Fruit fly (Drosophila melanogaster) whole organism, embryonic: ENCODE measurements around the gene trv.

Source experiments
- Abd-B ChIP-seq: fragments of 200-800 bp; sonication (Bioruptor generic); optimal IDR thresholded peaks from 2 replicates; lab custom pipeline; 2018; ENCODE audit warnings: missing biosample characterization, mild to moderate bottlenecking, missing genetic modification characterization, moderate library complexity
- Atf3 ChIP-seq: fragments of 200-800 bp; sonication (Bioruptor generic); optimal IDR thresholded peaks from 3 replicates; lab custom pipeline; 2016; ENCODE audit warnings: missing biosample characterization, missing genetic modification characterization
- B-H1 ChIP-seq: fragments of 200-800 bp; sonication (Bioruptor generic); IDR thresholded peaks from 3 replicates; pipeline ENCODE4 v1.3.6; 2022; ENCODE audit warnings: missing biosample characterization, missing genetic modification characterization
- CG10274 ChIP-seq: fragments of 200-800 bp; sonication (Bioruptor generic); optimal IDR thresholded peaks from 3 replicates; lab custom pipeline; 2017; ENCODE audit warnings: missing biosample characterization, mild to moderate bottlenecking, missing genetic modification characterization
- CG10321 ChIP-seq: fragments of 200-800 bp; sonication (Bioruptor generic); IDR thresholded peaks from 2 replicates; pipeline ENCODE4 v1.3.6; 2022; ENCODE audit warnings: missing biosample characterization, missing genetic modification characterization
- CG10543 ChIP-seq: fragments of 200-800 bp; sonication (Bioruptor generic); optimal IDR thresholded peaks from 3 replicates; lab custom pipeline; 2017; ENCODE audit warnings: missing biosample characterization, mild to moderate bottlenecking, missing genetic modification characterization, moderate library complexity
- CG11398 ChIP-seq: fragments of 200-800 bp; sonication (Bioruptor generic); optimal IDR thresholded peaks from 2 replicates; lab custom pipeline; 2016; ENCODE audit warnings: missing biosample characterization, missing genetic modification characterization
- CG17186 ChIP-seq: fragments of 200-800 bp; sonication (Bioruptor generic); optimal IDR thresholded peaks from 3 replicates; lab custom pipeline; 2017; ENCODE audit warnings: missing biosample characterization, missing genetic modification reagents, missing genetic modification characterization
- CG17568 ChIP-seq: fragments of 200-800 bp; sonication (Bioruptor generic); optimal IDR thresholded peaks from 2 replicates; lab custom pipeline; 2018; ENCODE audit warnings: missing biosample characterization, mild to moderate bottlenecking, missing genetic modification characterization, moderate library complexity
- CG18011 ChIP-seq: fragments of 200-800 bp; sonication (Bioruptor generic); optimal IDR thresholded peaks from 2 replicates; lab custom pipeline; 2017; ENCODE audit warnings: missing biosample characterization, missing genetic modification characterization, mild to moderate bottlenecking, moderate library complexity, missing genotype
- CG2120 ChIP-seq: fragments of 200-800 bp; sonication (Bioruptor generic); optimal IDR thresholded peaks from 3 replicates; lab custom pipeline; 2016; ENCODE audit warnings: missing biosample characterization, missing genetic modification characterization
- CG2678 ChIP-seq: fragments of 200-800 bp; sonication (Bioruptor generic); optimal IDR thresholded peaks from 3 replicates; lab custom pipeline; 2019; ENCODE audit warnings: missing biosample characterization, mild to moderate bottlenecking, missing genetic modification characterization, moderate library complexity
- CG30403 ChIP-seq: fragments of 200-800 bp; sonication (Bioruptor generic); optimal IDR thresholded peaks from 3 replicates; lab custom pipeline; 2016; ENCODE audit warnings: missing biosample characterization, missing genetic modification characterization
- CG3281 ChIP-seq: fragments of 200-800 bp; sonication (Bioruptor generic); optimal IDR thresholded peaks from 3 replicates; lab custom pipeline; 2017; ENCODE audit warnings: missing biosample characterization, mild to moderate bottlenecking, missing genetic modification characterization
- CG43689 ChIP-seq: fragments of 200-800 bp; sonication (Bioruptor generic); IDR thresholded peaks from 2 replicates; pipeline ENCODE4 v1.3.6; 2022; ENCODE audit warnings: missing biosample characterization, missing genetic modification characterization
- CG7963 ChIP-seq: fragments of 200-800 bp; sonication (Bioruptor generic); IDR thresholded peaks from 3 replicates; pipeline ENCODE4 v1.3.6; 2022; ENCODE audit warnings: missing biosample characterization, missing genetic modification characterization; ENCODE audit not compliant: partially characterized antibody
- CG7987 ChIP-seq: fragments of 200-800 bp; sonication (Bioruptor generic); optimal IDR thresholded peaks from 2 replicates; lab custom pipeline; 2018; ENCODE audit warnings: missing biosample characterization, mild to moderate bottlenecking, missing genetic modification characterization, moderate library complexity
- CG8478 ChIP-seq: fragments of >200 bp; optimal IDR thresholded peaks from 2 replicates; lab custom pipeline; 2018
- CG8944 ChIP-seq: fragments of 200-800 bp; sonication (Bioruptor generic); optimal IDR thresholded peaks from 3 replicates; lab custom pipeline; 2016; ENCODE audit warnings: missing biosample characterization, missing genetic modification characterization
- CG9932 ChIP-seq: fragments of 200-800 bp; sonication (Bioruptor generic); IDR thresholded peaks from 2 replicates; pipeline ENCODE4 v1.3.6; 2022; ENCODE audit warnings: missing biosample characterization, missing genetic modification characterization
- CHES-1-like ChIP-seq: fragments of 200-800 bp; sonication (Bioruptor generic); optimal IDR thresholded peaks from 2 replicates; lab custom pipeline; 2016; ENCODE audit warnings: missing biosample characterization, missing genetic modification characterization
- Dbx ChIP-seq: fragments of 200-800 bp; sonication (Bioruptor generic); IDR thresholded peaks from 3 replicates; pipeline ENCODE4 v1.3.6; 2022; ENCODE audit warnings: missing biosample characterization, missing genetic modification characterization
- Dek ChIP-seq: fragments of 200-800 bp; sonication (Bioruptor generic); optimal IDR thresholded peaks from 3 replicates; lab custom pipeline; 2019; ENCODE audit warnings: missing biosample characterization, mild to moderate bottlenecking, missing genetic modification characterization, moderate library complexity
- Dref ChIP-seq: fragments of 200-800 bp; sonication (Bioruptor generic); IDR thresholded peaks from 2 replicates; pipeline ENCODE4 v1.3.6; 2022; ENCODE audit warnings: missing biosample characterization, missing genetic modification characterization
- E2f1 ChIP-seq: fragments of 200-800 bp; sonication (Bioruptor generic); IDR thresholded peaks from 2 replicates; pipeline ENCODE4 v1.3.6; 2022; ENCODE audit warnings: missing biosample characterization, missing genetic modification characterization
- E2f2 ChIP-seq: fragments of 200-800 bp; sonication (Bioruptor generic); IDR thresholded peaks from 2 replicates; pipeline ENCODE4 v1.3.6; 2022; ENCODE audit warnings: missing biosample characterization, missing genetic modification characterization
- H2.0 ChIP-seq: fragments of 200-800 bp; sonication (Bioruptor generic); IDR thresholded peaks from 2 replicates; pipeline ENCODE4 v1.3.6; 2022; ENCODE audit warnings: missing biosample characterization, missing genetic modification characterization
- HLH3B ChIP-seq: fragments of 200-800 bp; sonication (Bioruptor generic); IDR thresholded peaks from 2 replicates; pipeline ENCODE4 v1.3.6; 2022; ENCODE audit warnings: missing biosample characterization, missing genetic modification characterization
- Mad ChIP-seq: fragments of 200-800 bp; sonication (Bioruptor generic); optimal IDR thresholded peaks from 2 replicates; lab custom pipeline; 2016; ENCODE audit warnings: missing biosample characterization, missing genetic modification characterization
- Pdp1 ChIP-seq, 2 experiments: fragments of 200-800 bp; sonication (Bioruptor generic); optimal IDR thresholded peaks; 3 replicates each; lab custom pipeline; 2016; ENCODE audit warnings: missing biosample characterization in 2 of 2, missing genetic modification characterization in 2 of 2, mild to moderate bottlenecking in 1 of 2, moderate library complexity in 1 of 2
- Rx ChIP-seq: fragments of 200-800 bp; sonication (Bioruptor generic); IDR thresholded peaks from 2 replicates; pipeline ENCODE4 v1.3.6; 2022; ENCODE audit warnings: missing biosample characterization, missing genetic modification characterization
- Sin3A ChIP-seq: fragments of >200 bp; optimal IDR thresholded peaks from 2 replicates; lab custom pipeline; 2018
- Sry-δ ChIP-seq: fragments of 200-800 bp; sonication (Bioruptor generic); optimal IDR thresholded peaks from 2 replicates; lab custom pipeline; 2016; ENCODE audit warnings: missing biosample characterization, missing genetic modification characterization
- Tbp ChIP-seq: fragments of >200 bp; optimal IDR thresholded peaks from 2 replicates; lab custom pipeline; 2018; ENCODE audit warnings: missing biosample characterization, missing genetic modification characterization
- ash1 ChIP-seq: fragments of 200-800 bp; sonication (Bioruptor generic); optimal IDR thresholded peaks from 2 replicates; lab custom pipeline; 2018; ENCODE audit warnings: missing biosample characterization, mild to moderate bottlenecking, missing genetic modification characterization
- cato ChIP-seq: fragments of 200-800 bp; sonication (Bioruptor generic); optimal IDR thresholded peaks from 2 replicates; lab custom pipeline; 2016; ENCODE audit warnings: missing biosample characterization, missing genetic modification characterization, borderline replicate concordance
- chinmo ChIP-seq: fragments of 200-800 bp; sonication (Bioruptor generic); IDR thresholded peaks from 4 replicates; pipeline ENCODE4 v1.3.6; 2022; ENCODE audit warnings: missing biosample characterization, missing genetic modification characterization; ENCODE audit not compliant: partially characterized antibody
- fd3F ChIP-seq: fragments of 200-800 bp; sonication (Bioruptor generic); optimal IDR thresholded peaks from 2 replicates; lab custom pipeline; 2018; ENCODE audit warnings: missing biosample characterization, mild to moderate bottlenecking, missing genetic modification characterization, moderate library complexity
- fd64A ChIP-seq: fragments of 200-800 bp; sonication (Bioruptor generic); optimal IDR thresholded peaks from 3 replicates; lab custom pipeline; 2018; ENCODE audit warnings: missing biosample characterization, mild to moderate bottlenecking, missing genetic modification characterization
- gce ChIP-seq: fragments of 200-800 bp; sonication (Bioruptor generic); IDR thresholded peaks from 3 replicates; pipeline ENCODE4 v1.3.6; 2022; ENCODE audit warnings: missing biosample characterization, missing genetic modification characterization
- gcm ChIP-seq: fragments of 200-800 bp; sonication (Bioruptor generic); optimal IDR thresholded peaks from 2 replicates; lab custom pipeline; 2019; ENCODE audit warnings: missing biosample characterization, mild to moderate bottlenecking, missing genetic modification characterization, moderate library complexity
- mld ChIP-seq: fragments of 200-800 bp; sonication (Bioruptor generic); IDR thresholded peaks from 3 replicates; pipeline ENCODE4 v1.3.6; 2022; ENCODE audit warnings: missing biosample characterization, missing genetic modification characterization; ENCODE audit not compliant: partially characterized antibody
- oc ChIP-seq: fragments of 200-800 bp; sonication (Bioruptor generic); optimal IDR thresholded peaks from 2 replicates; lab custom pipeline; 2018; ENCODE audit warnings: missing biosample characterization, mild to moderate bottlenecking, missing genetic modification characterization, moderate library complexity
- odd ChIP-seq: fragments of 200-800 bp; sonication (Bioruptor generic); optimal IDR thresholded peaks from 2 replicates; lab custom pipeline; 2017; ENCODE audit warnings: missing biosample characterization, mild to moderate bottlenecking, missing genetic modification characterization
- otp ChIP-seq: fragments of 200-800 bp; sonication (Bioruptor generic); IDR thresholded peaks from 3 replicates; pipeline ENCODE4, ENCODE4 v1.3.6; 2022; ENCODE audit warnings: missing biosample characterization, missing genetic modification characterization
- prd ChIP-seq, 3 experiments: fragments of >200 bp in 2 of 3; fragments of 200-800 bp in 1 of 3; sonication (Bioruptor generic) in 1 of 3; optimal IDR thresholded peaks in 2 of 3; IDR thresholded peaks in 1 of 3; 2 replicates in 2 of 3; 3 replicates in 1 of 3; pipeline versions ENCODE4 v1.3.6 to Lab custom; 2017 to 2022; ENCODE audit warnings: missing biosample characterization in 1 of 3, missing genetic modification characterization in 1 of 3
- rib ChIP-seq: fragments of 200-800 bp; sonication (Bioruptor generic); IDR thresholded peaks from 2 replicates; pipeline ENCODE4 v1.3.6; 2022; ENCODE audit warnings: missing biosample characterization, missing genetic modification characterization
- schlank ChIP-seq: fragments of 200-800 bp; sonication (Bioruptor generic); optimal IDR thresholded peaks from 2 replicates; lab custom pipeline; 2018; ENCODE audit warnings: missing biosample characterization, mild to moderate bottlenecking, missing genetic modification characterization
- sens ChIP-seq: fragments of 200-800 bp; sonication (Bioruptor generic); peaks from one replicate; lab custom pipeline; 2016; ENCODE audit warnings: missing biosample characterization, missing genetic modification characterization
- unc-4 ChIP-seq: fragments of 200-800 bp; sonication (Bioruptor generic); IDR thresholded peaks from 2 replicates; pipeline ENCODE4 v1.3.6; 2022; ENCODE audit warnings: missing biosample characterization, missing genetic modification characterization; ENCODE audit not compliant: partially characterized antibody
- vnd ChIP-seq: fragments of 200-800 bp; sonication (Bioruptor generic); IDR thresholded peaks from 3 replicates; pipeline ENCODE4 v1.3.6; 2022; ENCODE audit warnings: missing biosample characterization, missing genetic modification characterization; ENCODE audit not compliant: partially characterized antibody
- vvl ChIP-seq: fragments of 200-800 bp; sonication (Bioruptor generic); IDR thresholded peaks from 2 replicates; pipeline ENCODE4 v1.3.6; 2022; ENCODE audit warnings: missing biosample characterization, missing genetic modification characterization

trv gene

dm6 chr3R:27986794-27987193 lies 39.6 kb upstream of the trv start (continued):
- no peak for TF ChIP-seq oc
- no peak for TF ChIP-seq mld
- TF ChIP-seq B-H1: no peak
- peak; percentile 10 for TF ChIP-seq schlank
- TF ChIP-seq Dbx (GFP tag; lab: Robert Waterston, UW): no peak
- TF ChIP-seq Dek (tag; lab: Kevin White, UChicago): no peak
- no peak for TF ChIP-seq ash1 (GFP tag; lab: Kevin White, UChicago)
- no peak for TF ChIP-seq Mad (GFP tag; lab: Kevin White, UChicago)
- no peak for TF ChIP-seq cato
- TF ChIP-seq fd3F (GFP tag; lab: Kevin White, UChicago): peak; percentile 5
- no peak for TF ChIP-seq HLH3B (GFP tag; lab: Robert Waterston, UW)
- no peak for TF ChIP-seq Sry-δ (GFP tag; lab: Kevin White, UChicago)
- peak; percentile 38 for TF ChIP-seq CG10543 (GFP tag; lab: Kevin White, UChicago)
- peak; percentile 6 for TF ChIP-seq CHES-1-like (GFP tag; lab: Kevin White, UChicago)
- TF ChIP-seq CG9932: no peak
- TF ChIP-seq sens: peak; percentile 18
- TF ChIP-seq vnd (GFP tag; lab: Robert Waterston, UW): no peak
- no peak for TF ChIP-seq Dref (GFP tag; lab: Robert Waterston, UW)
- TF ChIP-seq Pdp1 (GFP tag; optimal IDR thresholded peaks at IDR 0.05; lab: Kevin White, UChicago): peak in 1 of 2 experiments; percentile 80
- no peak for TF ChIP-seq CG10274 (GFP tag; lab: Kevin White, UChicago)
- TF ChIP-seq CG10321 (GFP tag; lab: Robert Waterston, UW): no peak
- TF ChIP-seq CG18011: no peak
- TF ChIP-seq prd (optimal IDR thresholded peaks at IDR 0.05; lab: Kevin White, UChicago): no peak
- no peak for TF ChIP-seq prd (GFP tag; IDR thresholded peaks at IDR 0.05; lab: Robert Waterston, UW)
- no peak for TF ChIP-seq CG17568 (GFP tag; lab: Kevin White, UChicago)
- no peak for TF ChIP-seq E2f1 (GFP tag; lab: Robert Waterston, UW)
- no peak for TF ChIP-seq odd (GFP tag; lab: Kevin White, UChicago)
- no peak for TF ChIP-seq E2f2 (GFP tag; lab: Robert Waterston, UW)
- TF ChIP-seq CG7963 (GFP tag; lab: Robert Waterston, UW): no peak
- TF ChIP-seq gce (GFP tag; lab: Robert Waterston, UW): no peak
- no peak for TF ChIP-seq CG2678
- TF ChIP-seq vvl (GFP tag; lab: Robert Waterston, UW): no peak
- no peak for TF ChIP-seq gcm
- no peak for TF ChIP-seq CG30403 (GFP tag; lab: Kevin White, UChicago)
- no peak for TF ChIP-seq unc-4 (GFP tag; lab: Robert Waterston, UW)
- no peak for TF ChIP-seq CG17186 (GFP tag; lab: Kevin White, UChicago)
- TF ChIP-seq H2.0 (GFP tag; lab: Robert Waterston, UW): no peak
- TF ChIP-seq CG8478: no peak
- TF ChIP-seq Atf3 (GFP tag; lab: Kevin White, UChicago): no peak
- TF ChIP-seq CG11398 (GFP tag; lab: Kevin White, UChicago): no peak
- TF ChIP-seq CG7987: peak; percentile 35
- no peak for TF ChIP-seq Sin3A (lab: Kevin White, UChicago)
- TF ChIP-seq Rx (GFP tag; lab: Robert Waterston, UW): no peak
- TF ChIP-seq otp (GFP tag; lab: Robert Waterston, UW): peak; percentile 49; the same call in 1 of the 3 replicates
- peak; percentile 45 for TF ChIP-seq fd64A (GFP tag; lab: Kevin White, UChicago)
- no peak for TF ChIP-seq CG3281 (GFP tag; lab: Kevin White, UChicago)
- TF ChIP-seq Tbp (GFP tag; lab: Kevin White, UChicago): no peak
- TF ChIP-seq CG8944 (GFP tag; lab: Kevin White, UChicago): no peak
- TF ChIP-seq rib (GFP tag; lab: Robert Waterston, UW): 0 out of 2 replicates have a peak, but pooled peaks have one; percentile 35
- no peak for TF ChIP-seq chinmo (GFP tag; lab: Robert Waterston, UW)
- no peak for TF ChIP-seq Abd-B (GFP tag; lab: Kevin White, UChicago)
- TF ChIP-seq CG2120 (GFP tag; lab: Kevin White, UChicago): no peak
- TF ChIP-seq CG43689 (GFP tag; lab: Robert Waterston, UW): no peak
